Fruit fly (Drosophila melanogaster): Measurements from ENCODE around the gene Wnt10.

The Wnt10 gene

DNA sequence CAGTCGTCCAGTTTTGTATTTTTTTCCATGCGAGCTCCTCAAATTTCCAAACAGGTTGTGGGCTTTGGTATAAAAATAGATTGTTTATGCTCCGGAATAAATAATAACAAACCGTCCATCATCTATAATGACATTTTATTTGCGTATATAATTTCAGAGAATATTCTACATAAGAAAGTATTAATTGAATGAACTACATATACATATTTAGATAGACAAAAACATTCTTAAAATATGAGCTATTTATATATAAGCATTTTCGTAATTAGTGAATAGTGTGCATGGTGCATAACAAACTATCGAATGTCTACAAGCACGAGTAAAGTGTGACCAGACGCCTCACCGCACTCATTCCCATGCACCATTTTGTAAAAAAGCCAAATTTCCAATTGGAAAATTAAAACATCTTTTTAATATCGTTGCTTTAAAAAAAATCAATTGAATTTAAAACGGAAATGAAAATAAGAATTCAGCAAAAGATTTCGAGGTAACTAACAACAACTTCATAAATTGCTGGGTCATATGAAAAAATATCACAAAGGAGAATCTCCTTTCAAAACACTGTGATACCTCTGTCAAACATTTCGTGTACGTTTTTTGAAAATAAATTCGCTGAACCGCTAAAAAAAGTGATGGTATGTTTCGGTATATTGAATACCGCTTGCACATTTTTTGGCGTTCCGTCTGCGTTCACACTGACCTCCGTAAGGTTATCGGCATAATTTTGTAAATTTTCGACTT lies 63.3 kb downstream of the Wnt10 start, which contains the start of gene muc (continued):
- TF ChIP-seq pb (GFP tag; optimal IDR thresholded peaks at IDR 0.05), result no peak
- TF ChIP-seq Eip74EF (GFP tag; optimal IDR thresholded peaks at IDR 0.05), result peak in 1 of 2 experiments; percentile 67
- TF ChIP-seq Mrtf (GFP tag; IDR thresholded peaks at IDR 0.05), result no peak; the same call in 2 of the 3 replicates
- TF ChIP-seq Deaf1 (tag; optimal IDR thresholded peaks at IDR 0.05), result no peak
- TF ChIP-seq lbe (GFP tag; optimal IDR thresholded peaks at IDR 0.05), result peak; percentile 38
- peak; percentile 63; the same call in 1 of the 3 replicates for TF ChIP-seq CG11456 (GFP tag; IDR thresholded peaks at IDR 0.05)
- TF ChIP-seq CG7839 (tag; optimal IDR thresholded peaks at IDR 0.05), result peak; percentile 53
- TF ChIP-seq bigmax (GFP tag; optimal IDR thresholded peaks at IDR 0.05), result no peak
- no peak for TF ChIP-seq CG4730 (GFP tag; IDR thresholded peaks at IDR 0.05)
- TF ChIP-seq CG14050 (GFP tag; IDR thresholded peaks at IDR 0.05), result no peak
- no peak for TF ChIP-seq Vsx1 (GFP tag; optimal IDR thresholded peaks at IDR 0.05)
- TF ChIP-seq vfl (GFP tag; optimal IDR thresholded peaks at IDR 0.05), result no peak
- no peak for TF ChIP-seq CG2199 (GFP tag; IDR thresholded peaks at IDR 0.05)
- no peak for TF ChIP-seq yki (optimal IDR thresholded peaks at IDR 0.05)
- TF ChIP-seq NC2α (GFP tag; optimal IDR thresholded peaks at IDR 0.05), result no peak
- no peak for TF ChIP-seq Aef1 (GFP tag; IDR thresholded peaks at IDR 0.05)
- peak; percentile 94 for TF ChIP-seq CG30020 (tag; optimal IDR thresholded peaks at IDR 0.05)
- TF ChIP-seq ro (GFP tag; IDR thresholded peaks at IDR 0.05), result no peak
- TF ChIP-seq pita (GFP tag; optimal IDR thresholded peaks at IDR 0.05), result no peak
- no peak for TF ChIP-seq CG8290 (GFP tag; optimal IDR thresholded peaks at IDR 0.05)
- peak in 1 of 2 experiments; percentile 73 for TF ChIP-seq CG8290 (tag; optimal IDR thresholded peaks at IDR 0.05)
- TF ChIP-seq CG16813 (GFP tag; IDR thresholded peaks at IDR 0.05; ENCODE audit: partially characterized antibody), result peak; percentile 74
- TF ChIP-seq CG12769 (tag; optimal IDR thresholded peaks at IDR 0.05), result peak; percentile 59
- TF ChIP-seq pum (GFP tag; optimal IDR thresholded peaks at IDR 0.05), result peak; percentile 11
- TF ChIP-seq CG6854 (GFP tag; optimal IDR thresholded peaks at IDR 0.05), result no peak
- TF ChIP-seq CG3163 (GFP tag; optimal IDR thresholded peaks at IDR 0.05), result no peak
- TF ChIP-seq Hsf (GFP tag; optimal IDR thresholded peaks at IDR 0.05), result peak; percentile 2
- TF ChIP-seq schlank (tag; optimal IDR thresholded peaks at IDR 0.05), result no peak
- no peak for TF ChIP-seq Mes4 (GFP tag; optimal IDR thresholded peaks at IDR 0.05)
- no peak for TF ChIP-seq CG17568 (GFP tag; optimal IDR thresholded peaks at IDR 0.05)
- TF ChIP-seq HmgD (GFP tag; optimal IDR thresholded peaks at IDR 0.05), result peak; percentile 10
- no peak for TF ChIP-seq run (tag; optimal IDR thresholded peaks at IDR 0.05)
- TF ChIP-seq CG17361 (GFP tag; IDR thresholded peaks at IDR 0.05), result peak; percentile 52; the same call in 2 of the 3 replicates
- no peak for TF ChIP-seq Six4 (GFP tag; optimal IDR thresholded peaks at IDR 0.05)
- TF ChIP-seq CG6813 (GFP tag; optimal IDR thresholded peaks at IDR 0.05), result no peak
- TF ChIP-seq ssp (GFP tag; IDR thresholded peaks at IDR 0.05), result peak; percentile 98
- TF ChIP-seq caup (GFP tag; optimal IDR thresholded peaks at IDR 0.05; ENCODE audit: severe bottlenecking), result no peak
- no peak for TF ChIP-seq sr (GFP tag; IDR thresholded peaks at IDR 0.05)
- TF ChIP-seq pnt (GFP tag; optimal IDR thresholded peaks at IDR 0.05), result no peak
- peak; percentile 95 for TF ChIP-seq CG7357 (GFP tag; IDR thresholded peaks at IDR 0.05)
- TF ChIP-seq bab2 (GFP tag; optimal IDR thresholded peaks at IDR 0.05), result peak; percentile 26
- TF ChIP-seq Dll (GFP tag; IDR thresholded peaks at IDR 0.05; ENCODE audit: partially characterized antibody), result peak; percentile 75
- TF ChIP-seq CG12659 (GFP tag; optimal IDR thresholded peaks at IDR 0.05), result peak; percentile 77
- no peak for TF ChIP-seq CG4360 (GFP tag; IDR thresholded peaks at IDR 0.05)
- TF ChIP-seq CG1832 (GFP tag; optimal IDR thresholded peaks at IDR 0.05), result no peak
- peak; percentile 59 for TF ChIP-seq Med (GFP tag)
- TF ChIP-seq lov (optimal IDR thresholded peaks at IDR 0.05), result no peak
- TF ChIP-seq lov (GFP tag; IDR thresholded peaks at IDR 0.05), result no peak
- no peak for TF ChIP-seq CG17328 (GFP tag; IDR thresholded peaks at IDR 0.05)
- peak in 1 of 2 experiments; percentile 16 for TF ChIP-seq Hr78 (GFP tag; optimal IDR thresholded peaks at IDR 0.05)
- no peak for TF ChIP-seq ara (GFP tag; IDR thresholded peaks at IDR 0.05)
